Worm (Caenorhabditis elegans): ENCODE results near the gene ZK616.8.

ce11 chrIV:5396769-5397168 lies 15.2 kb downstream of the ZK616.8 start, which contains the start of gene ZK616.3:
- TF ChIP-seq peb-1 (tag; optimal IDR thresholded peaks at IDR 0.05) (no peak), ceh-16 (tag; optimal IDR thresholded peaks at IDR 0.05) (no peak), blmp-1 (tag; optimal IDR thresholded peaks at IDR 0.05; ENCODE audit: insufficient read depth) (no peak), mab-5 (tag; optimal IDR thresholded peaks at IDR 0.05) (no peak), lin-11 (tag; optimal IDR thresholded peaks at IDR 0.05) (no peak)

Data from whole organism, L2 larva.